Fruit fly (Drosophila melanogaster): ENCODE measurements around the gene nol.

DNA sequence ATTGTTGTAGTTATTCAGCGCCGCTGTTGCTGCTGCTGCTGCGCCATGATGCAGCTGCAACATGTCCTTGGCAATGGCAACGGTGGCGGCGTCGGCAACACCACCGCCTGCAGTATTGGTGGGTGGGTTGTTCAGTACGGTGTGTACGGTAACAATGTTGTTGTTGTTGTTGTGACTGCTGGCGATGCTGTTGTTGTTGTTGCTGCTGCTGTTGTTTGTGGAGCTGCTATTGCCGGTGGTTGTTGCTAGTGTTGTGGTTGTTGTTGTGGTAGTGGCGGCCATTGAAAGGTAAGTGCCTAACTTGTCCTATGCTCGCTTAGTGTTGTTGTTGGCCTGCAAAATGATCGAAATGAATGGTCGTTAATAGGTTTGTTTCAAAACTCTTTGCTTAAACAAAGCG is 12.9 kb upstream of the nol start:
- TF ChIP-seq CG5204 (GFP tag; optimal IDR thresholded peaks at IDR 0.05): no peak
- TF ChIP-seq tj (GFP tag; optimal IDR thresholded peaks at IDR 0.05): no peak
- TF ChIP-seq pad (GFP tag; optimal IDR thresholded peaks at IDR 0.05): no peak
- TF ChIP-seq Hr96 (GFP tag; optimal IDR thresholded peaks at IDR 0.05): no peak

Measured in whole organism, adult.